Fruit fly (Drosophila melanogaster) whole organism, pupa: ENCODE measurements around the gene CG8012.

Experiments
- CG10348 ChIP-seq: fragments of 200-800 bp; sonication (Bioruptor generic); IDR thresholded peaks from 2 replicates; pipeline ENCODE4 v1.3.6; 2022; ENCODE audit warnings: missing biosample characterization, missing genetic modification characterization
- CG12605 ChIP-seq: fragments of 200-800 bp; sonication (Bioruptor generic); IDR thresholded peaks from 2 replicates; pipeline ENCODE4 v1.3.6; 2022; ENCODE audit warnings: missing biosample characterization, missing genetic modification characterization
- CG15710 ChIP-seq: fragments of 200-800 bp; sonication (Bioruptor generic); optimal IDR thresholded peaks from 2 replicates; lab custom pipeline; 2018; ENCODE audit warnings: missing biosample characterization, mild to moderate bottlenecking, missing genetic modification characterization, moderate library complexity
- CG8301 ChIP-seq: fragments of 200-800 bp; sonication (Bioruptor generic); optimal IDR thresholded peaks from 2 replicates; lab custom pipeline; 2018; ENCODE audit warnings: missing biosample characterization, mild to moderate bottlenecking, missing genetic modification characterization
- CG9948 ChIP-seq: fragments of 200-800 bp; sonication (Bioruptor generic); optimal IDR thresholded peaks from 2 replicates; lab custom pipeline; 2018; ENCODE audit warnings: missing biosample characterization, mild to moderate bottlenecking, missing genetic modification characterization, moderate library complexity
- EcR ChIP-seq: fragments of 200-800 bp; sonication (Bioruptor generic); optimal IDR thresholded peaks from 3 replicates; lab custom pipeline; 2019; ENCODE audit warnings: missing biosample characterization, missing genetic modification characterization, mild to moderate bottlenecking, moderate library complexity, missing genetic modification reagents
- Pif1B ChIP-seq: fragments of 200-800 bp; sonication (Bioruptor generic); optimal IDR thresholded peaks from 3 replicates; lab custom pipeline; 2016; ENCODE audit warnings: missing biosample characterization, missing genetic modification characterization
- fd96Ca ChIP-seq: fragments of 200-800 bp; sonication (Bioruptor generic); IDR thresholded peaks from 3 replicates; pipeline ENCODE4 v1.3.6; 2022; ENCODE audit warnings: missing biosample characterization, missing genetic modification characterization
- rn ChIP-seq: fragments of 200-800 bp; sonication (Bioruptor generic); IDR thresholded peaks from 2 replicates; pipeline ENCODE4 v1.3.6; 2022; ENCODE audit warnings: missing biosample characterization, missing genetic modification characterization

- TF ChIP-seq CG9948 (peak; percentile 68), fd96Ca (GFP tag; lab: Robert Waterston, UW) (peak; percentile 67), rn (no peak), CG12605 (GFP tag; lab: Robert Waterston, UW) (no peak), EcR (no peak), CG10348 (GFP tag; lab: Robert Waterston, UW) (0 out of 2 replicates have a peak, but pooled peaks have one; percentile 30), CG8301 (tag; lab: Kevin White, UChicago) (no peak), CG15710 (tag; lab: Kevin White, UChicago) (peak; percentile 79), Pif1B (GFP tag; lab: Kevin White, UChicago) (no peak)
Observed at dm6 chr3L:8197779-8198279, 17.3 kb upstream of the CG8012 start, which contains the start of the genes UbcE2M and Dhps.
